Fruit fly (Drosophila melanogaster) whole organism, embryonic: ENCODE measurements around the gene CG6163.

Experiments used
- Ada2b ChIP-seq: fragments of 200-800 bp; sonication (Bioruptor generic); IDR thresholded peaks from 2 replicates; pipeline ENCODE4 v1.3.6; 2022; ENCODE audit warnings: missing biosample characterization, missing genetic modification characterization
- CG10565 ChIP-seq: fragments of 200-800 bp; sonication (Bioruptor generic); optimal IDR thresholded peaks from 3 replicates; lab custom pipeline; 2016; ENCODE audit warnings: missing biosample characterization, mild to moderate bottlenecking, missing genetic modification characterization
- CG11247 ChIP-seq: fragments of 200-800 bp; sonication (Bioruptor generic); IDR thresholded peaks from 2 replicates; pipeline ENCODE4 v1.3.6; 2022; ENCODE audit warnings: missing biosample characterization, missing genetic modification characterization
- CG11560 ChIP-seq: fragments of 200-800 bp; sonication (Bioruptor generic); IDR thresholded peaks from 3 replicates; pipeline ENCODE4 v1.3.6; 2022; ENCODE audit warnings: missing biosample characterization, missing genetic modification characterization
- CG11696 ChIP-seq: fragments of 200-800 bp; sonication (Bioruptor generic); IDR thresholded peaks from 2 replicates; pipeline ENCODE4 v1.3.6; 2022; ENCODE audit warnings: missing biosample characterization, missing genetic modification characterization
- CG12659 ChIP-seq: fragments of 200-800 bp; sonication (Bioruptor generic); optimal IDR thresholded peaks from 3 replicates; lab custom pipeline; 2017; ENCODE audit warnings: mild to moderate bottlenecking, missing biosample characterization, missing genetic modification reagents, missing genetic modification characterization
- CG13424 ChIP-seq: fragments of 200-800 bp; sonication (Bioruptor generic); optimal IDR thresholded peaks from 2 replicates; lab custom pipeline; 2019; ENCODE audit warnings: missing biosample characterization, mild to moderate bottlenecking, missing genetic modification characterization, moderate library complexity
- CG1647 ChIP-seq: fragments of 200-800 bp; sonication (Bioruptor generic); optimal IDR thresholded peaks from 3 replicates; lab custom pipeline; 2016; ENCODE audit warnings: missing biosample characterization, missing genetic modification characterization
- CG17385 ChIP-seq: fragments of 200-800 bp; sonication (Bioruptor generic); optimal IDR thresholded peaks from 3 replicates; lab custom pipeline; 2018; ENCODE audit warnings: missing biosample characterization, mild to moderate bottlenecking, missing genetic modification characterization
- CG3726 ChIP-seq: fragments of 200-800 bp; sonication (Bioruptor generic); IDR thresholded peaks from 3 replicates; pipeline ENCODE4, ENCODE4 v1.3.6; 2022; ENCODE audit warnings: missing biosample characterization, missing genetic modification characterization
- CG3838 ChIP-seq: fragments of 200-800 bp; sonication (Bioruptor generic); optimal IDR thresholded peaks from 3 replicates; lab custom pipeline; 2016; ENCODE audit warnings: missing biosample characterization, missing genetic modification characterization
- CG4424 ChIP-seq: fragments of 200-800 bp; sonication (Bioruptor generic); optimal IDR thresholded peaks from 3 replicates; lab custom pipeline; 2016; ENCODE audit warnings: missing biosample characterization, missing genetic modification characterization
- CG6175 ChIP-seq: fragments of 200-800 bp; sonication (Bioruptor generic); IDR thresholded peaks from 3 replicates; pipeline ENCODE4 v1.3.6; 2022; ENCODE audit warnings: missing biosample characterization, missing genetic modification characterization
- CG8089 ChIP-seq: fragments of 200-800 bp; sonication (Bioruptor generic); optimal IDR thresholded peaks from 3 replicates; lab custom pipeline; 2016; ENCODE audit warnings: missing biosample characterization, missing genetic modification characterization
- CG9876 ChIP-seq: fragments of 200-800 bp; sonication (Bioruptor generic); optimal IDR thresholded peaks from 2 replicates; lab custom pipeline; 2016; ENCODE audit warnings: missing biosample characterization, missing genetic modification characterization
- Chrac-16 ChIP-seq: fragments of 200-800 bp; sonication (Bioruptor generic); optimal IDR thresholded peaks from 3 replicates; lab custom pipeline; 2016; ENCODE audit warnings: missing biosample characterization, missing genetic modification characterization
- D ChIP-seq, 2 experiments: fragments of 200-800 bp in 1 of 2; fragments of >200 bp in 1 of 2; sonication (Bioruptor generic) in 1 of 2; optimal IDR thresholded peaks; 2 replicates in 1 of 2; 3 replicates in 1 of 2; lab custom pipeline; 2017; ENCODE audit warnings: mild to moderate bottlenecking in 1 of 2, missing biosample characterization in 1 of 2, missing genetic modification characterization in 1 of 2, missing genetic modification reagents in 1 of 2
- D19B ChIP-seq: fragments of 200-800 bp; sonication (Bioruptor generic); optimal IDR thresholded peaks from 2 replicates; lab custom pipeline; 2017; ENCODE audit warnings: missing biosample characterization, mild to moderate bottlenecking, missing genetic modification characterization
- Deaf1 ChIP-seq: fragments of 200-800 bp; optimal IDR thresholded peaks from 3 replicates; lab custom pipeline; 2019; ENCODE audit warnings: missing biosample characterization, mild to moderate bottlenecking, missing genetic modification characterization, moderate library complexity
- Drgx ChIP-seq: fragments of 200-800 bp; sonication (Bioruptor generic); IDR thresholded peaks from 2 replicates; pipeline ENCODE4 v1.3.6; 2022; ENCODE audit warnings: missing biosample characterization, missing genetic modification characterization
- E2f2 ChIP-seq: fragments of 200-800 bp; sonication (Bioruptor generic); IDR thresholded peaks from 2 replicates; pipeline ENCODE4 v1.3.6; 2022; ENCODE audit warnings: missing biosample characterization, missing genetic modification characterization
- Fer2 ChIP-seq: fragments of 200-800 bp; sonication (Bioruptor generic); optimal IDR thresholded peaks from 2 replicates; lab custom pipeline; 2018; ENCODE audit warnings: missing biosample characterization, mild to moderate bottlenecking, missing genetic modification characterization, moderate library complexity
- H2.0 ChIP-seq: fragments of 200-800 bp; sonication (Bioruptor generic); IDR thresholded peaks from 2 replicates; pipeline ENCODE4 v1.3.6; 2022; ENCODE audit warnings: missing biosample characterization, missing genetic modification characterization
- Hmx ChIP-seq: fragments of 200-800 bp; sonication (Bioruptor generic); optimal IDR thresholded peaks from 2 replicates; lab custom pipeline; 2016; ENCODE audit warnings: missing biosample characterization, missing genetic modification characterization
- Hr3 ChIP-seq: fragments of 200-800 bp; sonication (Bioruptor generic); optimal IDR thresholded peaks from 3 replicates; lab custom pipeline; 2016; ENCODE audit warnings: missing biosample characterization, missing genetic modification characterization
- MESR4 ChIP-seq: fragments of 200-800 bp; sonication (Bioruptor generic); optimal IDR thresholded peaks from 2 replicates; lab custom pipeline; 2018; ENCODE audit warnings: missing biosample characterization, mild to moderate bottlenecking, missing genetic modification characterization, moderate library complexity
- Max ChIP-seq: fragments of 200-800 bp; sonication (Bioruptor generic); optimal IDR thresholded peaks from 2 replicates; lab custom pipeline; 2016; ENCODE audit warnings: missing biosample characterization, mild to moderate bottlenecking, missing genetic modification characterization
- Oli ChIP-seq: fragments of 200-800 bp; sonication (Bioruptor generic); optimal IDR thresholded peaks from 2 replicates; lab custom pipeline; 2018; ENCODE audit warnings: missing biosample characterization, mild to moderate bottlenecking, missing genetic modification characterization, moderate library complexity
- Six4 ChIP-seq: fragments of 200-800 bp; sonication (Bioruptor generic); optimal IDR thresholded peaks from 2 replicates; lab custom pipeline; 2016; ENCODE audit warnings: missing biosample characterization, missing genetic modification characterization
- Sox100B ChIP-seq: fragments of 200-800 bp; sonication (Bioruptor generic); optimal IDR thresholded peaks from 3 replicates; lab custom pipeline; 2018; ENCODE audit warnings: missing biosample characterization, mild to moderate bottlenecking, missing genetic modification characterization
- Tbp ChIP-seq: fragments of >200 bp; optimal IDR thresholded peaks from 2 replicates; lab custom pipeline; 2018; ENCODE audit warnings: missing biosample characterization, missing genetic modification characterization
- YL-1 ChIP-seq: fragments of 200-800 bp; sonication (Bioruptor generic); optimal IDR thresholded peaks from 3 replicates; lab custom pipeline; 2017; ENCODE audit warnings: missing biosample characterization, mild to moderate bottlenecking, missing genetic modification characterization
- ara ChIP-seq: fragments of 200-800 bp; sonication (Bioruptor generic); IDR thresholded peaks from 2 replicates; pipeline ENCODE4 v1.3.6; 2022; ENCODE audit warnings: missing biosample characterization, missing genetic modification characterization
- ase ChIP-seq: fragments of 200-800 bp; sonication (Bioruptor generic); IDR thresholded peaks from 3 replicates; pipeline ENCODE4 v1.3.6; 2022; ENCODE audit warnings: missing biosample characterization, missing genetic modification characterization
- bab2 ChIP-seq: fragments of 200-800 bp; sonication (Bioruptor generic); optimal IDR thresholded peaks from 2 replicates; lab custom pipeline; 2016; ENCODE audit warnings: missing biosample characterization, missing genetic modification characterization
- br ChIP-seq: fragments of >200 bp; optimal IDR thresholded peaks from 2 replicates; lab custom pipeline; 2017
- crp ChIP-seq, 2 experiments: fragments of 200-800 bp; sonication (Bioruptor generic); optimal IDR thresholded peaks; 2 replicates in 1 of 2; 3 replicates in 1 of 2; lab custom pipeline; 2017; ENCODE audit warnings: missing biosample characterization in 2 of 2, missing genetic modification characterization in 2 of 2, mild to moderate bottlenecking in 1 of 2, moderate library complexity in 1 of 2
- eyg ChIP-seq: fragments of 200-800 bp; sonication (Bioruptor generic); optimal IDR thresholded peaks from 3 replicates; lab custom pipeline; 2016; ENCODE audit warnings: missing biosample characterization, missing genetic modification characterization
- fd64A ChIP-seq: fragments of 200-800 bp; sonication (Bioruptor generic); optimal IDR thresholded peaks from 3 replicates; lab custom pipeline; 2018; ENCODE audit warnings: missing biosample characterization, mild to moderate bottlenecking, missing genetic modification characterization
- gsb ChIP-seq: fragments of 200-800 bp; sonication (Bioruptor generic); IDR thresholded peaks from 2 replicates; pipeline ENCODE4 v1.3.6; 2022; ENCODE audit warnings: missing biosample characterization, missing genetic modification characterization
- hkb ChIP-seq, 2 experiments: fragments of 200-800 bp in 1 of 2; fragments of >200 bp in 1 of 2; sonication (Bioruptor generic) in 1 of 2; IDR thresholded peaks in 1 of 2; optimal IDR thresholded peaks in 1 of 2; 2 replicates each; pipeline versions ENCODE4 v1.3.6 to Lab custom; 2017 to 2022; ENCODE audit warnings: missing biosample characterization in 1 of 2, missing genetic modification characterization in 1 of 2
- jing ChIP-seq: fragments of 200-800 bp; sonication (Bioruptor generic); optimal IDR thresholded peaks from 2 replicates; lab custom pipeline; 2018; ENCODE audit warnings: missing biosample characterization, mild to moderate bottlenecking, missing genetic modification characterization
- lola ChIP-seq, 3 experiments: fragments of >200 bp in 2 of 3; fragments of 200-800 bp in 1 of 3; sonication (Bioruptor generic) in 1 of 3; optimal IDR thresholded peaks; 2 replicates each; lab custom pipeline; 2017 to 2019; ENCODE audit warnings: missing biosample characterization in 3 of 3, missing genetic modification characterization in 3 of 3, mild to moderate bottlenecking in 1 of 3, moderate library complexity in 1 of 3
- mirr ChIP-seq: fragments of 200-800 bp; sonication (Bioruptor generic); optimal IDR thresholded peaks from 3 replicates; lab custom pipeline; 2018; ENCODE audit warnings: missing biosample characterization, mild to moderate bottlenecking, missing genetic modification characterization
- nerfin-1 ChIP-seq: fragments of 200-800 bp; sonication (Bioruptor generic); optimal IDR thresholded peaks from 3 replicates; lab custom pipeline; 2019; ENCODE audit warnings: missing biosample characterization, mild to moderate bottlenecking, missing genetic modification characterization, moderate library complexity
- pb ChIP-seq: fragments of 200-800 bp; sonication (Bioruptor generic); optimal IDR thresholded peaks from 3 replicates; lab custom pipeline; 2016; ENCODE audit warnings: missing biosample characterization, missing genetic modification characterization
- ranshi ChIP-seq: fragments of 200-800 bp; sonication (Bioruptor generic); IDR thresholded peaks from 2 replicates; pipeline ENCODE4 v1.3.6; 2022; ENCODE audit warnings: missing biosample characterization, missing genetic modification characterization
- slou ChIP-seq: fragments of 200-800 bp; sonication (Bioruptor generic); optimal IDR thresholded peaks from 3 replicates; lab custom pipeline; 2016; ENCODE audit warnings: missing biosample characterization, missing genetic modification characterization
- ttk ChIP-seq: fragments of 200-800 bp; sonication (Bioruptor generic); IDR thresholded peaks from 2 replicates; pipeline ENCODE4 v2.1.2; 2022; ENCODE audit warnings: missing biosample characterization, missing genetic modification characterization
- tup ChIP-seq: fragments of 200-800 bp; sonication (Bioruptor generic); optimal IDR thresholded peaks from 2 replicates; lab custom pipeline; 2016; ENCODE audit warnings: missing biosample characterization, mild to moderate bottlenecking, missing genetic modification characterization, moderate library complexity
- yki ChIP-seq: fragments of >200 bp; optimal IDR thresholded peaks from 3 replicates; lab custom pipeline; 2018

The CG6163 gene

dm6 chr3L:11353002-11353401 lies 11.7 kb downstream of the CG6163 start (continued):
- peak; percentile 60 for TF ChIP-seq Drgx
- TF ChIP-seq ase (GFP tag; lab: Robert Waterston, UW): peak; percentile 65; the same call in 1 of the 3 replicates
- TF ChIP-seq Oli (tag; lab: Kevin White, UChicago): peak; percentile 79
- TF ChIP-seq CG3838 (GFP tag; lab: Kevin White, UChicago): peak; percentile 69
- TF ChIP-seq CG6175: peak; percentile 80
- peak; percentile 47; the same call in 1 of the 2 replicates for TF ChIP-seq CG11696 (GFP tag; lab: Robert Waterston, UW)
- TF ChIP-seq tup (GFP tag; lab: Kevin White, UChicago): peak; percentile 38
- peak; percentile 69 for TF ChIP-seq D19B (GFP tag; lab: Kevin White, UChicago)
- TF ChIP-seq Tbp: no peak
- 0 out of 3 replicates have a peak, but pooled peaks have one; percentile 27 for TF ChIP-seq CG3726
- peak; percentile 0 for TF ChIP-seq MESR4 (GFP tag; lab: Kevin White, UChicago)
- peak; percentile 14 for TF ChIP-seq YL-1 (GFP tag; lab: Kevin White, UChicago)
- peak; percentile 57 for TF ChIP-seq jing (GFP tag; lab: Kevin White, UChicago)
- peak; percentile 86 for TF ChIP-seq bab2 (GFP tag; lab: Kevin White, UChicago)
- TF ChIP-seq Max: peak; percentile 69
- peak; percentile 73 for TF ChIP-seq CG11560
- TF ChIP-seq br (lab: Kevin White, UChicago): no peak
- TF ChIP-seq Sox100B (GFP tag; lab: Kevin White, UChicago): peak; percentile 38
- TF ChIP-seq eyg (GFP tag; lab: Kevin White, UChicago): peak; percentile 80
- TF ChIP-seq Ada2b (GFP tag; lab: Robert Waterston, UW): peak; percentile 89
- peak; percentile 79 for TF ChIP-seq H2.0 (GFP tag; lab: Robert Waterston, UW)
- no peak for TF ChIP-seq CG10565
- peak in 1 of 3 experiments; percentile 18 for TF ChIP-seq lola (GFP tag; optimal IDR thresholded peaks at IDR 0.05; lab: Kevin White, UChicago)
- TF ChIP-seq ara: peak; percentile 81
- TF ChIP-seq CG8089 (GFP tag; lab: Kevin White, UChicago): peak; percentile 71
- peak; percentile 74 for TF ChIP-seq Six4 (GFP tag; lab: Kevin White, UChicago)
- no peak for TF ChIP-seq yki (lab: Kevin White, UChicago)
- peak; percentile 60 for TF ChIP-seq E2f2
- TF ChIP-seq Chrac-16 (GFP tag; lab: Kevin White, UChicago): peak; percentile 87
- peak; percentile 53 for TF ChIP-seq CG4424 (GFP tag; lab: Kevin White, UChicago)
- peak in 1 of 2 experiments; percentile 28 for TF ChIP-seq crp (GFP tag; optimal IDR thresholded peaks at IDR 0.05; lab: Kevin White, UChicago)
- peak; percentile 72 for TF ChIP-seq mirr
- peak; percentile 75 for TF ChIP-seq CG9876 (GFP tag; lab: Kevin White, UChicago)
- peak; percentile 81 for TF ChIP-seq gsb (GFP tag; lab: Robert Waterston, UW)
- no peak for TF ChIP-seq fd64A (GFP tag; lab: Kevin White, UChicago)
- TF ChIP-seq nerfin-1 (tag; lab: Kevin White, UChicago): peak; percentile 37
- TF ChIP-seq hkb (optimal IDR thresholded peaks at IDR 0.05; lab: Kevin White, UChicago): no peak
- TF ChIP-seq hkb (GFP tag; IDR thresholded peaks at IDR 0.05; lab: Robert Waterston, UW): peak; percentile 89
- TF ChIP-seq CG11247 (GFP tag; lab: Robert Waterston, UW): peak; percentile 81
- TF ChIP-seq CG17385 (GFP tag; lab: Kevin White, UChicago): peak; percentile 76
- peak; percentile 74 for TF ChIP-seq slou
- peak; percentile 88 for TF ChIP-seq CG12659 (GFP tag; lab: Kevin White, UChicago)
- TF ChIP-seq Deaf1 (tag; lab: Kevin White, UChicago): peak; percentile 67
- TF ChIP-seq Hr3 (GFP tag; lab: Kevin White, UChicago): peak; percentile 79
- TF ChIP-seq CG1647 (GFP tag; lab: Kevin White, UChicago): peak; percentile 87
- peak; percentile 86 for TF ChIP-seq Hmx
- peak; percentile 62 for TF ChIP-seq pb
- peak; percentile 90 for TF ChIP-seq ranshi (GFP tag; lab: Robert Waterston, UW)
- TF ChIP-seq CG13424 (tag; lab: Kevin White, UChicago): peak; percentile 76
- no peak for TF ChIP-seq D (optimal IDR thresholded peaks at IDR 0.05; lab: Kevin White, UChicago)
- TF ChIP-seq D (GFP tag; optimal IDR thresholded peaks at IDR 0.05; lab: Kevin White, UChicago): peak; percentile 21
- TF ChIP-seq Fer2 (tag; lab: Kevin White, UChicago): peak; percentile 33
- peak; percentile 58; the same call in 1 of the 2 replicates for TF ChIP-seq ttk (GFP tag; lab: Robert Waterston, UW)
